Worm (Caenorhabditis elegans) whole organism, young adult: ENCODE measurements around the gene F20D6.1.

Experiments
- B0336.3 ChIP-seq: fragments of 200-800 bp; sonication (Bioruptor generic); IDR thresholded peaks from 2 replicates; pipeline ENCODE4 v1.3.6; 2022; ENCODE audit warnings: missing genetic modification characterization, missing compliant biosample characterization
- C17E4.6 ChIP-seq: fragments of 200-800 bp; sonication (Bioruptor generic); IDR thresholded peaks from 2 replicates; pipeline ENCODE4 v1.3.6; 2022; ENCODE audit warnings: missing genetic modification reagents, missing genetic modification characterization, missing compliant biosample characterization
- F22D6.2 ChIP-seq: sonication (generic microtip); optimal IDR thresholded peaks from 2 replicates; lab custom pipeline; 2016; ENCODE audit warnings: mild to moderate bottlenecking, missing genetic modification characterization, missing compliant biosample characterization
- F33H1.4 ChIP-seq: fragments of 200-800 bp; sonication (Bioruptor generic); IDR thresholded peaks from 2 replicates; pipeline ENCODE4 v1.3.6; 2022; ENCODE audit warnings: missing genetic modification reagents, missing genetic modification characterization, missing compliant biosample characterization
- F49E8.2 ChIP-seq: sonication (generic microtip); optimal IDR thresholded peaks from 3 replicates; lab custom pipeline; 2017; ENCODE audit warnings: missing genetic modification characterization, mild to moderate bottlenecking, missing compliant biosample characterization, antibody characterized with exemption, moderate library complexity; ENCODE audit not compliant: insufficient read depth
- F52B5.7 ChIP-seq: sonication (generic microtip); optimal IDR thresholded peaks from 2 replicates; lab custom pipeline; 2016; ENCODE audit warnings: mild to moderate bottlenecking, missing genetic modification characterization, missing compliant biosample characterization
- K11D2.4 ChIP-seq: fragments of 200-800 bp; sonication (Bioruptor generic); IDR thresholded peaks from 2 replicates; pipeline ENCODE4 v1.3.6; 2022; ENCODE audit warnings: missing genetic modification reagents, missing genetic modification characterization, missing compliant biosample characterization
- K12H6.12 ChIP-seq: fragments of 200-800 bp; sonication (Bioruptor generic); optimal IDR thresholded peaks from 2 replicates; lab custom pipeline; 2018; ENCODE audit warnings: mild to moderate bottlenecking, missing genetic modification characterization, missing compliant biosample characterization
- T26A5.8 ChIP-seq: sonication (generic microtip); optimal IDR thresholded peaks from 2 replicates; lab custom pipeline; 2016; ENCODE audit warnings: missing genetic modification characterization, missing compliant biosample characterization
- Y79H2A.3 ChIP-seq: fragments of 200-800 bp; sonication (Bioruptor generic); conservative IDR thresholded peaks from 2 replicates; pipeline ENCODE4 v1.3.6; 2022; ENCODE audit warnings: missing genetic modification reagents, missing genetic modification characterization, missing compliant biosample characterization
- Y95B8A.8 ChIP-seq: fragments of 200-800 bp; sonication (Bioruptor generic); IDR thresholded peaks from 2 replicates; pipeline ENCODE4 v1.3.6; 2022; ENCODE audit warnings: missing genetic modification reagents, missing genetic modification characterization, missing compliant biosample characterization
- ama-1 ChIP-seq, 3 experiments: fragments of 150-350 bp in 1 of 3; sonication (generic microtip) in 2 of 3; optimal IDR thresholded peaks; 2 replicates each; lab custom pipeline; 2014 to 2018; ENCODE audit warnings: missing biosample characterization in 2 of 3, missing genetic modification characterization in 2 of 3, missing genetic modification reagents in 2 of 3
- attf-6 ChIP-seq: fragments of 200-800 bp; sonication (Bioruptor generic); IDR thresholded peaks from 2 replicates; pipeline ENCODE4 v1.3.6; 2022; ENCODE audit warnings: missing genetic modification reagents, missing genetic modification characterization, missing compliant biosample characterization
- cebp-1 ChIP-seq, 2 experiments: fragments of 200-800 bp in 1 of 2; sonication (Bioruptor generic) in 1 of 2; sonication (generic microtip) in 1 of 2; IDR thresholded peaks in 1 of 2; optimal IDR thresholded peaks in 1 of 2; 2 replicates each; pipeline versions ENCODE4 v1.3.6 to Lab custom; 2017 to 2022; ENCODE audit warnings: missing compliant biosample characterization in 2 of 2, missing genetic modification characterization in 2 of 2, mild to moderate bottlenecking in 1 of 2, missing genetic modification reagents in 1 of 2, moderate library complexity in 1 of 2
- ceh-100 ChIP-seq: fragments of 200-800 bp; sonication (Bioruptor generic); IDR thresholded peaks from 2 replicates; pipeline ENCODE4 v1.3.6; 2022; ENCODE audit warnings: missing genetic modification reagents, missing genetic modification characterization, missing compliant biosample characterization
- ceh-40 ChIP-seq: fragments of 200-800 bp; sonication (Bioruptor generic); IDR thresholded peaks from 2 replicates; pipeline ENCODE4 v1.3.6; 2022; ENCODE audit warnings: missing genetic modification characterization, missing compliant biosample characterization
- ceh-91 ChIP-seq: fragments of 200-800 bp; sonication (Bioruptor generic); IDR thresholded peaks from 2 replicates; pipeline ENCODE4 v1.3.6; 2022; ENCODE audit warnings: missing genetic modification reagents, missing genetic modification characterization, missing compliant biosample characterization
- chd-7 ChIP-seq: sonication (generic microtip); optimal IDR thresholded peaks from 2 replicates; lab custom pipeline; 2016; ENCODE audit warnings: mild to moderate bottlenecking, missing genetic modification characterization, moderate library complexity, missing compliant biosample characterization
- dox-1 ChIP-seq: fragments of 200-800 bp; sonication (Bioruptor generic); IDR thresholded peaks from 2 replicates; pipeline ENCODE4 v1.3.6; 2022; ENCODE audit warnings: missing genetic modification reagents, missing genetic modification characterization, missing compliant biosample characterization
- dpl-1 ChIP-seq: fragments of 150-350 bp; optimal IDR thresholded peaks from 2 replicates; lab custom pipeline; 2014; ENCODE audit warnings: missing biosample characterization, missing genetic modification reagents, missing genetic modification characterization
- egl-18 ChIP-seq: fragments of 200-800 bp; sonication (Bioruptor generic); IDR thresholded peaks from 2 replicates; pipeline ENCODE4 v1.3.6; 2022; ENCODE audit warnings: missing genetic modification reagents, missing genetic modification characterization, missing compliant biosample characterization
- egrh-3 ChIP-seq: fragments of 200-800 bp; sonication (Bioruptor generic); IDR thresholded peaks from 2 replicates; pipeline ENCODE4 v1.3.6; 2022; ENCODE audit warnings: missing genetic modification reagents, missing genetic modification characterization, missing compliant biosample characterization
- ekl-4 ChIP-seq: fragments of 200-800 bp; sonication (Bioruptor generic); IDR thresholded peaks from 2 replicates; pipeline ENCODE4 v1.3.6; 2022; ENCODE audit warnings: missing genetic modification reagents, missing genetic modification characterization, missing compliant biosample characterization
- fkh-3 ChIP-seq: sonication (generic microtip); optimal IDR thresholded peaks from 2 replicates; lab custom pipeline; 2016; ENCODE audit warnings: mild to moderate bottlenecking, missing genetic modification characterization, missing compliant biosample characterization
- him-1 ChIP-seq: sonication (generic microtip); optimal IDR thresholded peaks from 2 replicates; lab custom pipeline; 2016; ENCODE audit warnings: missing genotype, missing genetic modification reagents, missing genetic modification characterization, missing compliant biosample characterization
- hmg-1.2 ChIP-seq: fragments of 200-800 bp; sonication (Bioruptor generic); IDR thresholded peaks from 2 replicates; pipeline ENCODE4 v1.3.6; 2022; ENCODE audit warnings: missing genetic modification reagents, missing genetic modification characterization, missing compliant biosample characterization
- hrde-1 ChIP-seq: sonication (generic microtip); optimal IDR thresholded peaks from 2 replicates; lab custom pipeline; 2016; ENCODE audit warnings: missing genetic modification characterization, mild to moderate bottlenecking, missing compliant biosample characterization, moderate library complexity, missing genotype, missing genetic modification reagents, borderline replicate concordance
- lin-26 ChIP-seq: fragments of 200-800 bp; sonication (Bioruptor generic); IDR thresholded peaks from 2 replicates; pipeline ENCODE4 v1.3.6; 2022; ENCODE audit warnings: missing genetic modification reagents, missing genetic modification characterization, missing compliant biosample characterization
- lin-35 ChIP-seq, 3 experiments: fragments of 150-350 bp in 2 of 3; sonication (generic microtip) in 1 of 3; optimal IDR thresholded peaks; 2 replicates each; lab custom pipeline; 2014 to 2018; ENCODE audit warnings: missing biosample characterization in 3 of 3, missing genetic modification characterization in 3 of 3, missing genetic modification reagents in 3 of 3
- lsl-1 ChIP-seq: fragments of 200-800 bp; sonication (Bioruptor generic); optimal IDR thresholded peaks from 2 replicates; lab custom pipeline; 2018; ENCODE audit warnings: mild to moderate bottlenecking, missing genetic modification characterization, moderate library complexity, missing compliant biosample characterization
- madf-10 ChIP-seq: sonication (generic microtip); optimal IDR thresholded peaks from 2 replicates; lab custom pipeline; 2016; ENCODE audit warnings: mild to moderate bottlenecking, missing genetic modification characterization, missing compliant biosample characterization
- mcd-1 ChIP-seq: fragments of 200-800 bp; sonication (Bioruptor generic); IDR thresholded peaks from 2 replicates; pipeline ENCODE4 v1.3.6; 2022; ENCODE audit warnings: missing genetic modification reagents, missing genetic modification characterization, missing compliant biosample characterization
- nhr-90 ChIP-seq: sonication (generic microtip); optimal IDR thresholded peaks from 2 replicates; lab custom pipeline; 2016; ENCODE audit warnings: missing genotype, mild to moderate bottlenecking, missing genetic modification characterization, missing compliant biosample characterization
- pha-4 ChIP-seq: fragments of 150-350 bp; sonication (generic microtip); optimal IDR thresholded peaks from 2 replicates; lab custom pipeline; 2014; ENCODE audit warnings: missing biosample characterization, missing genetic modification reagents, missing genetic modification characterization
- repo-1 ChIP-seq: sonication (generic microtip); optimal IDR thresholded peaks from 2 replicates; lab custom pipeline; 2017; ENCODE audit warnings: mild to moderate bottlenecking, missing genetic modification characterization, missing compliant biosample characterization
- rpc-1 ChIP-seq, 2 experiments: fragments of 150-350 bp in 1 of 2; sonication (generic microtip) in 1 of 2; optimal IDR thresholded peaks; 2 replicates each; lab custom pipeline; 2014 to 2018; ENCODE audit warnings: missing biosample characterization in 1 of 2, missing genetic modification characterization in 1 of 2, missing genetic modification reagents in 1 of 2, missing genotype in 1 of 2
- snpc-1.1 ChIP-seq: sonication (generic microtip); optimal IDR thresholded peaks from 2 replicates; lab custom pipeline; 2017; ENCODE audit warnings: missing genetic modification characterization, mild to moderate bottlenecking, missing compliant biosample characterization, antibody characterized with exemption, moderate library complexity, missing genotype, missing genetic modification reagents; ENCODE audit not compliant: insufficient read depth
- snpc-1.3 ChIP-seq: sonication (generic microtip); optimal IDR thresholded peaks from 2 replicates; lab custom pipeline; 2017; ENCODE audit warnings: missing genetic modification characterization, mild to moderate bottlenecking, missing compliant biosample characterization, antibody characterized with exemption, moderate library complexity, missing genotype, missing genetic modification reagents; ENCODE audit not compliant: insufficient read depth
- snpc-4 ChIP-seq, 5 experiments: fragments of 150-350 bp in 1 of 5; sonication (generic microtip) in 4 of 5; optimal IDR thresholded peaks; 2 replicates each; lab custom pipeline; 2014 to 2018; ENCODE audit warnings: missing genetic modification characterization in 5 of 5, missing biosample characterization in 3 of 5, antibody characterized with exemption in 2 of 5, mild to moderate bottlenecking in 2 of 5, missing compliant biosample characterization in 2 of 5, missing genotype in 2 of 5, moderate library complexity in 2 of 5, missing genetic modification reagents in 1 of 5
- tbp1 ChIP-seq: fragments of 200-800 bp; sonication (Bioruptor generic); optimal IDR thresholded peaks from 2 replicates; lab custom pipeline; 2018; ENCODE audit warnings: mild to moderate bottlenecking, missing genetic modification characterization, missing compliant biosample characterization
- unc-62 ChIP-seq: fragments of 150-350 bp; optimal IDR thresholded peaks from 2 replicates; lab custom pipeline; 2014; ENCODE audit warnings: missing biosample characterization, missing genetic modification reagents, missing genetic modification characterization
- zfh-2 ChIP-seq: fragments of 200-800 bp; sonication (Bioruptor generic); conservative IDR thresholded peaks from 2 replicates; pipeline ENCODE4 v1.3.6; 2022; ENCODE audit warnings: missing genetic modification reagents, missing genetic modification characterization, missing compliant biosample characterization
- zim-3 ChIP-seq: sonication (generic microtip); optimal IDR thresholded peaks from 2 replicates; lab custom pipeline; 2017; ENCODE audit warnings: mild to moderate bottlenecking, missing genetic modification characterization, moderate library complexity, missing compliant biosample characterization
- ztf-22 ChIP-seq: fragments of 200-800 bp; sonication (Bioruptor generic); optimal IDR thresholded peaks from 2 replicates; lab custom pipeline; 2018; ENCODE audit warnings: mild to moderate bottlenecking, missing genetic modification characterization, moderate library complexity, missing compliant biosample characterization
- ztf-26 ChIP-seq: sonication (generic microtip); optimal IDR thresholded peaks from 2 replicates; lab custom pipeline; 2017; ENCODE audit warnings: missing genetic modification characterization, missing compliant biosample characterization
- ztf-28 ChIP-seq: fragments of 200-800 bp; sonication (Bioruptor generic); IDR thresholded peaks from 2 replicates; pipeline ENCODE4 v1.3.6; 2022; ENCODE audit warnings: missing genetic modification reagents, missing genetic modification characterization, missing compliant biosample characterization

The F20D6.1 gene

ce11 chrV:8235331-8235730 is 44.8 kb downstream of the F20D6.1 start:
- no peak for TF ChIP-seq lin-26 (GFP tag; lab: Robert Waterston, UW)
- peak; percentile 58; the same call in 1 of the 2 replicates for TF ChIP-seq ceh-40 (GFP tag; lab: Robert Waterston, UW)
- no peak for TF ChIP-seq ceh-91 (GFP tag; lab: Robert Waterston, UW)
- 0 out of 2 replicates have a peak, but pooled peaks have one; percentile 14 for TF ChIP-seq egl-18
- TF ChIP-seq ceh-100 (GFP tag; lab: Robert Waterston, UW), result 0 out of 2 replicates have a peak, but pooled peaks have one; percentile 42
- TF ChIP-seq ztf-26 (tag; lab: Kevin White, UChicago), result no peak
- TF ChIP-seq T26A5.8 (tag; lab: Kevin White, UChicago), result no peak
- no peak for TF ChIP-seq dpl-1 (GFP tag; lab: Kevin White, UChicago)
- 0 out of 2 replicates have a peak, but pooled peaks have one; percentile 31 for TF ChIP-seq egrh-3 (GFP tag; lab: Robert Waterston, UW)
- no peak for TF ChIP-seq K11D2.4
- no peak; the same call in 1 of the 2 replicates for TF ChIP-seq dox-1 (GFP tag; lab: Robert Waterston, UW)
- TF ChIP-seq tbp1 (GFP tag; lab: Kevin White, UChicago), result peak; percentile 87
- no peak for TF ChIP-seq ama-1 (optimal IDR thresholded peaks at IDR 0.05; lab: Kevin White, UChicago)
- no peak for TF ChIP-seq ama-1 (GFP tag; optimal IDR thresholded peaks at IDR 0.05; lab: Kevin White, UChicago)
- TF ChIP-seq attf-6 (GFP tag; lab: Robert Waterston, UW), result 0 out of 2 replicates have a peak, but pooled peaks have one; percentile 29
- TF ChIP-seq ztf-22 (GFP tag; lab: Kevin White, UChicago), result no peak
- TF ChIP-seq him-1, result peak; percentile 76
- TF ChIP-seq cebp-1 (GFP tag; IDR thresholded peaks at IDR 0.05; lab: Robert Waterston, UW), result no peak
- no peak for TF ChIP-seq cebp-1 (tag; optimal IDR thresholded peaks at IDR 0.05; lab: Kevin White, UChicago)
- no peak for TF ChIP-seq Y95B8A.8 (GFP tag; lab: Robert Waterston, UW)
- no peak for TF ChIP-seq snpc-1.3 (tag; lab: Kevin White, UChicago)
- TF ChIP-seq pha-4 (tag; lab: Kevin White, UChicago), result no peak
- no peak for TF ChIP-seq hrde-1
- TF ChIP-seq ztf-28, result no peak
- TF ChIP-seq lin-35 (GFP tag; optimal IDR thresholded peaks at IDR 0.05; lab: Kevin White, UChicago), result no peak
- no peak for TF ChIP-seq fkh-3 (tag; lab: Kevin White, UChicago)
- no peak for TF ChIP-seq B0336.3 (GFP tag; lab: Robert Waterston, UW)
- peak; percentile 61 for TF ChIP-seq snpc-4 (GFP tag; optimal IDR thresholded peaks at IDR 0.05; lab: Kevin White, UChicago)
- TF ChIP-seq snpc-4 (tag; optimal IDR thresholded peaks at IDR 0.05; lab: Kevin White, UChicago), result peak in 3 of 4 experiments; percentile 73 to 91 (median 76)
- peak; percentile 26 for TF ChIP-seq lsl-1
- no peak for TF ChIP-seq zfh-2 (GFP tag; lab: Robert Waterston, UW)
- no peak for TF ChIP-seq mcd-1
- TF ChIP-seq hmg-1.2 (GFP tag; lab: Robert Waterston, UW), result peak; percentile 71
- peak; percentile 18; the same call in 1 of the 2 replicates for TF ChIP-seq F33H1.4 (GFP tag; lab: Robert Waterston, UW)
- TF ChIP-seq F22D6.2, result no peak
- TF ChIP-seq F52B5.7 (tag; lab: Kevin White, UChicago), result peak; percentile 13
- no peak for TF ChIP-seq repo-1 (tag; lab: Kevin White, UChicago)
- TF ChIP-seq C17E4.6 (GFP tag; lab: Robert Waterston, UW), result no peak
- peak; percentile 67 for TF ChIP-seq rpc-1 (optimal IDR thresholded peaks at IDR 0.05; lab: Kevin White, UChicago)
- TF ChIP-seq rpc-1 (tag; optimal IDR thresholded peaks at IDR 0.05; lab: Kevin White, UChicago), result peak; percentile 74
- TF ChIP-seq K12H6.12 (tag; lab: Kevin White, UChicago), result no peak
- TF ChIP-seq madf-10 (tag; lab: Kevin White, UChicago), result peak; percentile 9
- TF ChIP-seq F49E8.2, result no peak
- no peak; the same call in 1 of the 2 replicates for TF ChIP-seq ekl-4 (GFP tag; lab: Robert Waterston, UW)
- TF ChIP-seq nhr-90 (tag; lab: Kevin White, UChicago), result peak; percentile 66
- no peak for TF ChIP-seq zim-3 (tag; lab: Kevin White, UChicago)
- TF ChIP-seq snpc-1.1, result peak; percentile 14
- TF ChIP-seq chd-7 (tag; lab: Kevin White, UChicago), result no peak
- TF ChIP-seq unc-62 (GFP tag; lab: Kevin White, UChicago), result no peak
- TF ChIP-seq Y79H2A.3 (GFP tag; lab: Robert Waterston, UW), result no peak
